Worm (Caenorhabditis elegans) whole organism, L1 larva: ENCODE measurements around the gene clec-35.

Source experiments
- C16A3.4 ChIP-seq: fragments of 150-350 bp; optimal IDR thresholded peaks from 2 replicates; lab custom pipeline; 2014; ENCODE audit warnings: missing biosample characterization, missing genetic modification characterization
- Y116A8C.19 ChIP-seq: sonication (generic microtip); optimal IDR thresholded peaks from 2 replicates; lab custom pipeline; 2016; ENCODE audit warnings: missing compliant biosample characterization, missing genetic modification characterization, borderline replicate concordance
- aly-2 ChIP-seq: fragments of 150-350 bp; optimal IDR thresholded peaks from 2 replicates; lab custom pipeline; 2014; ENCODE audit warnings: missing biosample characterization, missing genetic modification characterization
- blmp-1 ChIP-seq: fragments of 150-350 bp; optimal IDR thresholded peaks from 2 replicates; lab custom pipeline; 2014; ENCODE audit warnings: missing biosample characterization, missing genetic modification characterization
- ceh-88 ChIP-seq: fragments of 200-800 bp; sonication (Bioruptor generic); IDR thresholded peaks from 2 replicates; pipeline ENCODE4 v1.3.6; 2022; ENCODE audit warnings: missing genetic modification characterization, missing compliant biosample characterization
- dpl-1 ChIP-seq, 3 experiments: fragments of 150-350 bp in 2 of 3; sonication (generic microtip) in 1 of 3; optimal IDR thresholded peaks; 2 replicates each; lab custom pipeline; 2014 to 2017; ENCODE audit warnings: missing biosample characterization in 3 of 3, missing genetic modification characterization in 3 of 3, missing genetic modification reagents in 3 of 3
- efl-1 ChIP-seq, 4 experiments: fragments of 150-350 bp; optimal IDR thresholded peaks in 3 of 4; peaks in 1 of 4; 1 replicate in 1 of 4; 2 replicates in 3 of 4; lab custom pipeline; 2014; ENCODE audit warnings: missing biosample characterization in 2 of 4, missing genetic modification characterization in 2 of 4, missing genetic modification reagents in 2 of 4
- efl-3 ChIP-seq: fragments of 200-800 bp; sonication (Bioruptor generic); optimal IDR thresholded peaks from 2 replicates; lab custom pipeline; 2018; ENCODE audit warnings: mild to moderate bottlenecking, missing genetic modification characterization, missing compliant biosample characterization
- egl-27 ChIP-seq, 2 experiments: fragments of 150-350 bp in 1 of 2; sonication (generic microtip); optimal IDR thresholded peaks; 3 replicates each; lab custom pipeline; 2017 to 2018; ENCODE audit warnings: missing biosample characterization in 2 of 2, missing genetic modification characterization in 2 of 2, missing genetic modification reagents in 2 of 2
- elt-3 ChIP-seq, 6 experiments: fragments of 150-350 bp in 1 of 6; sonication (generic microtip); optimal IDR thresholded peaks; 2 replicates each; lab custom pipeline; 2017 to 2018; ENCODE audit warnings: missing biosample characterization in 6 of 6, missing genetic modification characterization in 6 of 6, inconsistent platforms in 1 of 6
- fkh-8 ChIP-seq: sonication (generic microtip); optimal IDR thresholded peaks from 2 replicates; lab custom pipeline; 2016; ENCODE audit warnings: mild to moderate bottlenecking, missing genetic modification characterization, missing compliant biosample characterization
- fos-1 ChIP-seq: fragments of 150-350 bp; optimal IDR thresholded peaks from 2 replicates; lab custom pipeline; 2014; ENCODE audit warnings: missing biosample characterization, missing genetic modification characterization
- grh-1 ChIP-seq: fragments of 200-800 bp; sonication (Bioruptor generic); IDR thresholded peaks from 2 replicates; pipeline ENCODE4 v1.3.6; 2022; ENCODE audit warnings: missing genetic modification reagents, missing genetic modification characterization, missing compliant biosample characterization
- irx-1 ChIP-seq: sonication (generic microtip); optimal IDR thresholded peaks from 2 replicates; lab custom pipeline; 2016; ENCODE audit warnings: missing genetic modification characterization, missing compliant biosample characterization
- isw-1 ChIP-seq: fragments of 200-800 bp; sonication (Bioruptor generic); IDR thresholded peaks from 2 replicates; pipeline ENCODE4 v1.3.6; 2022; ENCODE audit warnings: missing genetic modification characterization, missing compliant biosample characterization
- lin-14 ChIP-seq: fragments of 200-800 bp; sonication (Bioruptor generic); optimal IDR thresholded peaks from 2 replicates; lab custom pipeline; 2018; ENCODE audit warnings: mild to moderate bottlenecking, missing genetic modification characterization, moderate library complexity, missing compliant biosample characterization
- lin-15B ChIP-seq: fragments of 150-350 bp; sonication (generic microtip); optimal IDR thresholded peaks from 3 replicates; lab custom pipeline; 2014; ENCODE audit warnings: missing biosample characterization, missing genetic modification characterization
- lin-35 ChIP-seq, 2 experiments: fragments of 150-350 bp; optimal IDR thresholded peaks; 2 replicates each; lab custom pipeline; 2014; ENCODE audit warnings: missing biosample characterization in 2 of 2, missing genetic modification characterization in 2 of 2, missing genetic modification reagents in 2 of 2
- lin-39 ChIP-seq: fragments of 150-350 bp; optimal IDR thresholded peaks from 2 replicates; lab custom pipeline; 2014; ENCODE audit warnings: missing biosample characterization, missing genetic modification reagents, missing genetic modification characterization
- mab-9 ChIP-seq: fragments of 200-800 bp; sonication (Bioruptor generic); IDR thresholded peaks from 2 replicates; pipeline ENCODE4 v1.3.6; 2022; ENCODE audit warnings: missing genetic modification reagents, missing genetic modification characterization, missing compliant biosample characterization
- mdl-1 ChIP-seq, 2 experiments: fragments of 150-350 bp; optimal IDR thresholded peaks; 2 replicates each; lab custom pipeline; 2014 to 2017; ENCODE audit warnings: missing biosample characterization in 2 of 2, missing genetic modification characterization in 2 of 2, inconsistent platforms in 1 of 2
- mef-2 ChIP-seq: fragments of 150-350 bp; optimal IDR thresholded peaks from 2 replicates; lab custom pipeline; 2014; ENCODE audit warnings: missing biosample characterization, missing genetic modification characterization
- nhr-28 ChIP-seq: fragments of 150-350 bp; optimal IDR thresholded peaks from 2 replicates; lab custom pipeline; 2014; ENCODE audit warnings: missing biosample characterization, missing genetic modification characterization
- nhr-47 ChIP-seq: sonication (generic microtip); optimal IDR thresholded peaks from 2 replicates; lab custom pipeline; 2016; ENCODE audit warnings: mild to moderate bottlenecking, missing genetic modification characterization, moderate library complexity, missing compliant biosample characterization
- nhr-71 ChIP-seq: sonication (generic microtip); optimal IDR thresholded peaks from 2 replicates; lab custom pipeline; 2016; ENCODE audit warnings: mild to moderate bottlenecking, missing genetic modification characterization, moderate library complexity, missing compliant biosample characterization
- nhr-76 ChIP-seq: sonication (generic microtip); optimal IDR thresholded peaks from 2 replicates; lab custom pipeline; 2017; ENCODE audit warnings: missing biosample characterization, missing genetic modification characterization
- nhr-77 ChIP-seq: fragments of 150-350 bp; optimal IDR thresholded peaks from 2 replicates; lab custom pipeline; 2014; ENCODE audit warnings: missing biosample characterization, missing genetic modification characterization
- nhr-85 ChIP-seq: sonication (generic microtip); peaks from one replicate; lab custom pipeline; 2016; ENCODE audit warnings: missing genetic modification characterization, inconsistent platforms, missing compliant biosample characterization
- pax-3 ChIP-seq: fragments of 200-800 bp; sonication (Bioruptor generic); optimal IDR thresholded peaks from 2 replicates; lab custom pipeline; 2018; ENCODE audit warnings: mild to moderate bottlenecking, missing genetic modification characterization, moderate library complexity, missing compliant biosample characterization
- snu-23 ChIP-seq: sonication (generic microtip); optimal IDR thresholded peaks from 2 replicates; lab custom pipeline; 2016; ENCODE audit warnings: missing genetic modification characterization, missing compliant biosample characterization
- sox-4 ChIP-seq: sonication (generic microtip); optimal IDR thresholded peaks from 2 replicates; lab custom pipeline; 2016; ENCODE audit warnings: missing genetic modification characterization, missing compliant biosample characterization
- sup-37 ChIP-seq: fragments of 200-800 bp; sonication (Bioruptor generic); optimal IDR thresholded peaks from 2 replicates; lab custom pipeline; 2018; ENCODE audit warnings: mild to moderate bottlenecking, missing genetic modification characterization, missing compliant biosample characterization
- unc-130 ChIP-seq: fragments of 150-350 bp; optimal IDR thresholded peaks from 2 replicates; lab custom pipeline; 2017; ENCODE audit warnings: missing biosample characterization, missing genetic modification characterization, inconsistent platforms
- unc-30 ChIP-seq: sonication (generic microtip); optimal IDR thresholded peaks from 2 replicates; lab custom pipeline; 2017; ENCODE audit warnings: missing biosample characterization, missing genetic modification characterization
- unc-62 ChIP-seq: fragments of 150-350 bp; optimal IDR thresholded peaks from 2 replicates; lab custom pipeline; 2014; ENCODE audit warnings: missing biosample characterization, missing genetic modification reagents, missing genetic modification characterization
- unc-86 ChIP-seq: sonication (generic microtip); optimal IDR thresholded peaks from 2 replicates; lab custom pipeline; 2016; ENCODE audit warnings: missing genetic modification characterization, missing compliant biosample characterization
- zag-1 ChIP-seq: fragments of 150-350 bp; optimal IDR thresholded peaks from 2 replicates; lab custom pipeline; 2014; ENCODE audit warnings: missing biosample characterization, missing genetic modification characterization
- ztf-11 ChIP-seq, 2 experiments: sonication (generic microtip); optimal IDR thresholded peaks; 2 replicates each; lab custom pipeline; 2016 to 2017; ENCODE audit warnings: missing genetic modification characterization in 2 of 2, missing biosample characterization in 1 of 2, missing compliant biosample characterization in 1 of 2

The clec-35 gene

ce11 chrV:16832865-16833264, 21.0 kb downstream of the clec-35 start, which contains the start of gene phy-3:
phy-3 (plus strand) TSS chrV:16833165.
- TF ChIP-seq ceh-88 (no peak), mdl-1 (tag; optimal IDR thresholded peaks at IDR 0.05; lab: Kevin White, UChicago) (no peak), C16A3.4 (tag; lab: Kevin White, UChicago) (no peak), lin-35 (GFP tag; optimal IDR thresholded peaks at IDR 0.05; lab: Kevin White, UChicago) (no peak), lin-39 (tag; lab: Kevin White, UChicago) (no peak), nhr-28 (tag; lab: Kevin White, UChicago) (no peak), fkh-8 (no peak), unc-86 (tag; lab: Kevin White, UChicago) (no peak)

- TF ChIP-seq ceh-88: no peak
- TF ChIP-seq nhr-76 (tag; lab: Kevin White, UChicago): no peak
- TF ChIP-seq nhr-71: no peak
- TF ChIP-seq mef-2 (tag; lab: Kevin White, UChicago): no peak
- no peak for TF ChIP-seq dpl-1 (GFP tag; optimal IDR thresholded peaks at IDR 0.05; lab: Kevin White, UChicago)
- no peak for TF ChIP-seq sup-37 (GFP tag; lab: Kevin White, UChicago)
- no peak for TF ChIP-seq irx-1
- no peak for TF ChIP-seq aly-2 (tag; lab: Kevin White, UChicago)
- TF ChIP-seq sox-4 (tag; lab: Kevin White, UChicago): no peak
- TF ChIP-seq unc-62 (GFP tag; lab: Kevin White, UChicago): no peak
- no peak for TF ChIP-seq lin-15B (tag; lab: Kevin White, UChicago)
- TF ChIP-seq Y116A8C.19: no peak
- no peak for TF ChIP-seq isw-1 (GFP tag; lab: Robert Waterston, UW)
- TF ChIP-seq mab-9 (GFP tag; lab: Robert Waterston, UW): no peak
- no peak for TF ChIP-seq lin-14 (GFP tag; lab: Kevin White, UChicago)
- TF ChIP-seq ztf-11 (tag; optimal IDR thresholded peaks at IDR 0.05; lab: Kevin White, UChicago): no peak
- no peak for TF ChIP-seq unc-130 (tag; lab: Kevin White, UChicago)
- no peak for TF ChIP-seq egl-27 (tag; optimal IDR thresholded peaks at IDR 0.05; lab: Kevin White, UChicago)
- TF ChIP-seq lin-35 (GFP tag; optimal IDR thresholded peaks at IDR 0.05; lab: Kevin White, UChicago): no peak
Measured at ce11 chrV:16831921-16832320, 21.9 kb downstream of the clec-35 start, which contains the start of gene srh-215. srh-215 (minus strand) TSS chrV:16832021.

- TF ChIP-seq efl-3 (GFP tag; lab: Kevin White, UChicago) (no peak), snu-23 (no peak), nhr-71 (no peak), lin-35 (GFP tag; optimal IDR thresholded peaks at IDR 0.05; lab: Kevin White, UChicago) (no peak), nhr-77 (tag; lab: Kevin White, UChicago) (no peak), elt-3 (tag; optimal IDR thresholded peaks at IDR 0.05; lab: Kevin White, UChicago) (no peak), C16A3.4 (tag; lab: Kevin White, UChicago) (no peak)
Measured at ce11 chrV:16831310-16831709, 22.5 kb downstream of the clec-35 start.

- TF ChIP-seq efl-1 (optimal IDR thresholded peaks at IDR 0.05; lab: Kevin White, UChicago): no peak
- TF ChIP-seq efl-1 (GFP tag; optimal IDR thresholded peaks at IDR 0.05 in 1 of 2; lab: Kevin White, UChicago): peak in 1 of 2 experiments; percentile 65
- no peak for TF ChIP-seq sup-37 (GFP tag; lab: Kevin White, UChicago)
Measured at ce11 chrV:16829396-16829795, 24.5 kb downstream of the clec-35 start, which contains the start of gene srh-214. srh-214 (minus strand) TSS chrV:16829755.

- TF ChIP-seq lin-35 (GFP tag; optimal IDR thresholded peaks at IDR 0.05; lab: Kevin White, UChicago) (no peak), blmp-1 (tag; lab: Kevin White, UChicago) (no peak), sox-4 (tag; lab: Kevin White, UChicago) (no peak), zag-1 (no peak), grh-1 (GFP tag; lab: Robert Waterston, UW) (no peak), pax-3 (no peak), nhr-47 (no peak), unc-130 (tag; lab: Kevin White, UChicago) (no peak), unc-30 (tag; lab: Kevin White, UChicago) (no peak), lin-14 (GFP tag; lab: Kevin White, UChicago) (no peak), fos-1 (tag; lab: Kevin White, UChicago) (no peak), nhr-85 (no peak)
Measured at ce11 chrV:16827485-16827884, 26.4 kb downstream of the clec-35 start, which contains the start of gene srh-216. srh-216 (minus strand) TSS chrV:16827585.
